Worm (Caenorhabditis elegans) whole organism, L1 larva: ENCODE results near the gene T28A11.4.

Source experiments
- dpl-1 ChIP-seq, 3 experiments: fragments of 150-350 bp in 2 of 3; sonication (generic microtip) in 1 of 3; optimal IDR thresholded peaks; 2 replicates each; lab custom pipeline; 2014 to 2017; ENCODE audit warnings: missing biosample characterization in 3 of 3, missing genetic modification characterization in 3 of 3, missing genetic modification reagents in 3 of 3
- dsc-1 ChIP-seq: sonication (generic microtip); optimal IDR thresholded peaks from 2 replicates; lab custom pipeline; 2016; ENCODE audit warnings: mild to moderate bottlenecking, missing genetic modification characterization, missing compliant biosample characterization
- nhr-12 ChIP-seq: sonication (generic microtip); optimal IDR thresholded peaks from 2 replicates; lab custom pipeline; 2017; ENCODE audit warnings: missing biosample characterization, missing genetic modification characterization
- nhr-237 ChIP-seq: fragments of 150-350 bp; optimal IDR thresholded peaks from 2 replicates; lab custom pipeline; 2014; ENCODE audit warnings: missing biosample characterization, missing genetic modification characterization
- nhr-28 ChIP-seq: fragments of 150-350 bp; optimal IDR thresholded peaks from 2 replicates; lab custom pipeline; 2014; ENCODE audit warnings: missing biosample characterization, missing genetic modification characterization
- nhr-47 ChIP-seq: sonication (generic microtip); optimal IDR thresholded peaks from 2 replicates; lab custom pipeline; 2016; ENCODE audit warnings: mild to moderate bottlenecking, missing genetic modification characterization, moderate library complexity, missing compliant biosample characterization
- sptf-1 ChIP-seq: fragments of 150-350 bp; optimal IDR thresholded peaks from 2 replicates; lab custom pipeline; 2014; ENCODE audit warnings: missing biosample characterization, missing genetic modification characterization
- unc-62 ChIP-seq: fragments of 150-350 bp; optimal IDR thresholded peaks from 2 replicates; lab custom pipeline; 2014; ENCODE audit warnings: missing biosample characterization, missing genetic modification reagents, missing genetic modification characterization
- unc-86 ChIP-seq: sonication (generic microtip); optimal IDR thresholded peaks from 2 replicates; lab custom pipeline; 2016; ENCODE audit warnings: missing genetic modification characterization, missing compliant biosample characterization
- ztf-11 ChIP-seq, 2 experiments: sonication (generic microtip); optimal IDR thresholded peaks; 2 replicates each; lab custom pipeline; 2016 to 2017; ENCODE audit warnings: missing genetic modification characterization in 2 of 2, missing biosample characterization in 1 of 2, missing compliant biosample characterization in 1 of 2

ce11 chrV:3289267-3289666 lies 15.4 kb downstream of the T28A11.4 start, which contains the start of gene F35F10.6:
- TF ChIP-seq nhr-237 (tag; lab: Kevin White, UChicago) (no peak), unc-62 (GFP tag; lab: Kevin White, UChicago) (no peak), dpl-1 (GFP tag; optimal IDR thresholded peaks at IDR 0.05; lab: Kevin White, UChicago) (no peak), nhr-12 (tag; lab: Kevin White, UChicago) (no peak), unc-86 (tag; lab: Kevin White, UChicago) (no peak), ztf-11 (tag; optimal IDR thresholded peaks at IDR 0.05; lab: Kevin White, UChicago) (no peak), nhr-47 (tag; lab: Kevin White, UChicago) (no peak), dsc-1 (tag; lab: Kevin White, UChicago) (no peak), sptf-1 (tag; lab: Kevin White, UChicago) (no peak), nhr-28 (tag; lab: Kevin White, UChicago) (no peak)
